Fruit fly (Drosophila melanogaster) whole organism, prepupa: Measurements from ENCODE around the gene PEK.

Experiments used
- CG10631 ChIP-seq: fragments of 200-800 bp; sonication (Bioruptor generic); optimal IDR thresholded peaks from 2 replicates; lab custom pipeline; 2016; ENCODE audit warnings: missing biosample characterization, missing genetic modification characterization
- CG11762 ChIP-seq: fragments of 200-800 bp; sonication (Bioruptor generic); optimal IDR thresholded peaks from 3 replicates; lab custom pipeline; 2016; ENCODE audit warnings: missing biosample characterization, missing genetic modification characterization; ENCODE audit not compliant: insufficient read depth
- CG11902 ChIP-seq: fragments of 200-800 bp; sonication (Bioruptor generic); optimal IDR thresholded peaks from 3 replicates; lab custom pipeline; 2016; ENCODE audit warnings: missing biosample characterization, missing genetic modification characterization
- CG15336 ChIP-seq: fragments of 200-800 bp; sonication (Bioruptor generic); IDR thresholded peaks from 2 replicates; pipeline ENCODE4 v1.3.6; 2022; ENCODE audit warnings: missing biosample characterization, missing genetic modification characterization
- CG1621 ChIP-seq: fragments of 200-800 bp; sonication (Bioruptor generic); optimal IDR thresholded peaks from 3 replicates; lab custom pipeline; 2018; ENCODE audit warnings: missing biosample characterization, mild to moderate bottlenecking, missing genetic modification characterization
- CG16779 ChIP-seq: fragments of 200-800 bp; sonication (Bioruptor generic); optimal IDR thresholded peaks from 3 replicates; lab custom pipeline; 2017; ENCODE audit warnings: missing biosample characterization, mild to moderate bottlenecking, missing genetic modification characterization
- CG3032 ChIP-seq: fragments of 200-800 bp; optimal IDR thresholded peaks from 2 replicates; lab custom pipeline; 2019; ENCODE audit warnings: missing biosample characterization, mild to moderate bottlenecking, missing genetic modification characterization, moderate library complexity
- CG31627 ChIP-seq: fragments of 200-800 bp; sonication (Bioruptor generic); optimal IDR thresholded peaks from 3 replicates; lab custom pipeline; 2016; ENCODE audit warnings: missing biosample characterization, missing genetic modification characterization
- CG34406 ChIP-seq: fragments of 200-800 bp; sonication (Bioruptor generic); optimal IDR thresholded peaks from 3 replicates; lab custom pipeline; 2016; ENCODE audit warnings: missing biosample characterization, missing genetic modification characterization
- CG3919 ChIP-seq: fragments of 200-800 bp; sonication (Bioruptor generic); optimal IDR thresholded peaks from 3 replicates; lab custom pipeline; 2016; ENCODE audit warnings: missing biosample characterization, missing genetic modification characterization
- CG4318 ChIP-seq: fragments of 200-800 bp; sonication (Bioruptor generic); optimal IDR thresholded peaks from 3 replicates; lab custom pipeline; 2017; ENCODE audit warnings: missing biosample characterization, mild to moderate bottlenecking, missing genetic modification characterization
- CG6276 ChIP-seq: fragments of 200-800 bp; sonication (Bioruptor generic); optimal IDR thresholded peaks from 2 replicates; lab custom pipeline; 2017; ENCODE audit warnings: missing biosample characterization, mild to moderate bottlenecking, missing genetic modification characterization
- CG6808 ChIP-seq: fragments of 200-800 bp; sonication (Bioruptor generic); optimal IDR thresholded peaks from 3 replicates; lab custom pipeline; 2017; ENCODE audit warnings: missing biosample characterization, missing genetic modification characterization, mild to moderate bottlenecking, moderate library complexity, missing genetic modification reagents
- CG6854 ChIP-seq: fragments of 200-800 bp; sonication (Bioruptor generic); optimal IDR thresholded peaks from 2 replicates; lab custom pipeline; 2017; ENCODE audit warnings: missing biosample characterization, mild to moderate bottlenecking, missing genetic modification characterization
- CG7368 ChIP-seq: fragments of 200-800 bp; sonication (Bioruptor generic); optimal IDR thresholded peaks from 3 replicates; lab custom pipeline; 2016; ENCODE audit warnings: missing biosample characterization, missing genetic modification characterization
- CG8632 ChIP-seq: fragments of 200-800 bp; sonication (Bioruptor generic); optimal IDR thresholded peaks from 3 replicates; lab custom pipeline; 2016; ENCODE audit warnings: missing biosample characterization, missing genetic modification characterization
- Eip75B ChIP-seq: fragments of 200-800 bp; sonication (Bioruptor generic); optimal IDR thresholded peaks from 3 replicates; lab custom pipeline; 2016; ENCODE audit warnings: missing biosample characterization, missing genetic modification characterization
- Eip78C ChIP-seq: fragments of 200-800 bp; sonication (Bioruptor generic); peaks from one replicate; lab custom pipeline; 2016; ENCODE audit warnings: missing biosample characterization, missing genetic modification characterization
- Ets21C ChIP-seq: fragments of 200-800 bp; sonication (Bioruptor generic); optimal IDR thresholded peaks from 3 replicates; lab custom pipeline; 2016; ENCODE audit warnings: missing biosample characterization, missing genetic modification characterization
- Ets96B ChIP-seq: fragments of 200-800 bp; optimal IDR thresholded peaks from 2 replicates; lab custom pipeline; 2019; ENCODE audit warnings: missing biosample characterization, mild to moderate bottlenecking, missing genetic modification characterization, moderate library complexity
- Gug ChIP-seq: fragments of 200-800 bp; sonication (Bioruptor generic); IDR thresholded peaks from 2 replicates; pipeline ENCODE4 v1.3.6; 2022; ENCODE audit warnings: missing biosample characterization, missing genetic modification characterization
- Hr38 ChIP-seq: sonication (Bioruptor generic); optimal IDR thresholded peaks from 2 replicates; lab custom pipeline; 2016; ENCODE audit warnings: missing biosample characterization, missing genetic modification characterization
- Lpt ChIP-seq: fragments of 200-800 bp; sonication (Bioruptor generic); optimal IDR thresholded peaks from 3 replicates; lab custom pipeline; 2016; ENCODE audit warnings: missing biosample characterization, missing genetic modification characterization
- Met ChIP-seq: fragments of 200-800 bp; sonication (Bioruptor generic); optimal IDR thresholded peaks from 3 replicates; lab custom pipeline; 2016; ENCODE audit warnings: missing biosample characterization, missing genetic modification characterization
- Smox ChIP-seq: fragments of 200-800 bp; sonication (Bioruptor generic); optimal IDR thresholded peaks from 3 replicates; lab custom pipeline; 2016; ENCODE audit warnings: missing biosample characterization, missing genetic modification characterization
- Sox14 ChIP-seq: fragments of 200-800 bp; sonication (Bioruptor generic); optimal IDR thresholded peaks from 3 replicates; lab custom pipeline; 2016; ENCODE audit warnings: missing biosample characterization, missing genetic modification characterization
- achi ChIP-seq: fragments of 200-800 bp; sonication (Bioruptor generic); optimal IDR thresholded peaks from 3 replicates; lab custom pipeline; 2016; ENCODE audit warnings: missing biosample characterization, missing genetic modification characterization
- dac ChIP-seq: fragments of 200-800 bp; sonication (Bioruptor generic); optimal IDR thresholded peaks from 2 replicates; lab custom pipeline; 2017; ENCODE audit warnings: missing biosample characterization, mild to moderate bottlenecking, missing genetic modification characterization
- dsx ChIP-seq: fragments of 200-800 bp; optimal IDR thresholded peaks from 3 replicates; lab custom pipeline; 2019; ENCODE audit warnings: missing biosample characterization, mild to moderate bottlenecking, missing genetic modification characterization, moderate library complexity; ENCODE audit not compliant: poor library complexity, severe bottlenecking
- eg ChIP-seq: fragments of 200-800 bp; sonication (Bioruptor generic); IDR thresholded peaks from 3 replicates; pipeline ENCODE4 v1.3.6; 2022; ENCODE audit warnings: missing biosample characterization, missing genetic modification characterization
- esn ChIP-seq: fragments of 200-800 bp; sonication (Bioruptor generic); optimal IDR thresholded peaks from 2 replicates; lab custom pipeline; 2016; ENCODE audit warnings: missing biosample characterization, mild to moderate bottlenecking, missing genetic modification characterization, moderate library complexity
- fd85E ChIP-seq: fragments of 200-800 bp; sonication (Bioruptor generic); optimal IDR thresholded peaks from 3 replicates; lab custom pipeline; 2016; ENCODE audit warnings: missing biosample characterization, missing genetic modification characterization
- lz ChIP-seq: fragments of 200-800 bp; sonication (Bioruptor generic); optimal IDR thresholded peaks from 3 replicates; lab custom pipeline; 2016; ENCODE audit warnings: missing biosample characterization, missing genetic modification characterization
- net ChIP-seq: fragments of 200-800 bp; sonication (Bioruptor generic); optimal IDR thresholded peaks from 3 replicates; lab custom pipeline; 2016; ENCODE audit warnings: missing biosample characterization, missing genetic modification characterization
- salr ChIP-seq, 2 experiments: fragments of 200-800 bp; sonication (Bioruptor generic); optimal IDR thresholded peaks; 3 replicates each; lab custom pipeline; 2016 to 2018; ENCODE audit warnings: missing biosample characterization in 2 of 2, missing genetic modification characterization in 2 of 2, mild to moderate bottlenecking in 1 of 2
- spab ChIP-seq: fragments of 200-800 bp; sonication (Bioruptor generic); optimal IDR thresholded peaks from 2 replicates; lab custom pipeline; 2017; ENCODE audit warnings: missing biosample characterization, mild to moderate bottlenecking, missing genetic modification characterization, missing genetic modification reagents
- ss ChIP-seq, 2 experiments: fragments of 200-800 bp; sonication (Bioruptor generic); optimal IDR thresholded peaks; 2 replicates in 1 of 2; 3 replicates in 1 of 2; lab custom pipeline; 2017 to 2018; ENCODE audit warnings: mild to moderate bottlenecking in 2 of 2, missing biosample characterization in 2 of 2, missing genetic modification characterization in 2 of 2, moderate library complexity in 1 of 2
- svp ChIP-seq: fragments of 200-800 bp; sonication (Bioruptor generic); peaks from one replicate; lab custom pipeline; 2016; ENCODE audit warnings: missing biosample characterization, missing genetic modification characterization
- topi ChIP-seq: fragments of 200-800 bp; sonication (Bioruptor generic); optimal IDR thresholded peaks from 3 replicates; lab custom pipeline; 2016; ENCODE audit warnings: missing biosample characterization, missing genetic modification characterization

Gene PEK

dm6 chr3R:5466875-5467274, 2.3 kb upstream of the PEK start, which contains the start of gene RpL35A (continued):
- TF ChIP-seq CG8632 (GFP tag; lab: Kevin White, UChicago) (peak; percentile 64), net (GFP tag; lab: Kevin White, UChicago) (peak; percentile 85), CG4318 (GFP tag; lab: Kevin White, UChicago) (no peak), Gug (GFP tag; lab: Robert Waterston, UW) (no peak), CG3919 (GFP tag; lab: Kevin White, UChicago) (peak; percentile 82), svp (GFP tag; lab: Kevin White, UChicago) (no peak), Smox (GFP tag; lab: Kevin White, UChicago) (no peak), CG6808 (peak; percentile 62), spab (GFP tag; lab: Kevin White, UChicago) (no peak), ss (GFP tag; optimal IDR thresholded peaks at IDR 0.05; lab: Kevin White, UChicago) (peak; percentile 66 to 86), Hr38 (GFP tag; lab: Kevin White, UChicago) (no peak), CG6854 (peak; percentile 93), CG34406 (peak; percentile 60), CG6276 (GFP tag; lab: Kevin White, UChicago) (no peak), Ets21C (no peak), CG31627 (peak; percentile 54), dsx (GFP tag; lab: Kevin White, UChicago) (peak; percentile 74), Eip75B (GFP tag; lab: Kevin White, UChicago) (peak; percentile 55), CG15336 (GFP tag; lab: Robert Waterston, UW) (0 out of 2 replicates have a peak, but pooled peaks have one; percentile 12), Ets96B (peak; percentile 5), Lpt (GFP tag; lab: Kevin White, UChicago) (no peak), topi (peak; percentile 78), CG11762 (peak; percentile 39), dac (GFP tag; lab: Kevin White, UChicago) (peak; percentile 21), Met (GFP tag; lab: Kevin White, UChicago) (peak; percentile 80)
- TF ChIP-seq, all 60 proteins: peak for 34

- TF ChIP-seq Hr38 (GFP tag; lab: Kevin White, UChicago) (no peak), CG16779 (tag; lab: Kevin White, UChicago) (no peak), salr (GFP tag; optimal IDR thresholded peaks at IDR 0.05; lab: Kevin White, UChicago) (no peak), CG6808 (no peak), Ets21C (no peak), Eip78C (GFP tag; lab: Kevin White, UChicago) (peak; percentile 78), CG7368 (GFP tag; lab: Kevin White, UChicago) (no peak), CG1621 (no peak), CG3919 (GFP tag; lab: Kevin White, UChicago) (no peak), ss (GFP tag; optimal IDR thresholded peaks at IDR 0.05; lab: Kevin White, UChicago) (peak in 1 of 2 experiments; percentile 37), CG3032 (tag; lab: Kevin White, UChicago) (no peak), esn (peak; percentile 23), eg (GFP tag; lab: Robert Waterston, UW) (0 out of 3 replicates have a peak, but pooled peaks have one; percentile 15), Sox14 (GFP tag; lab: Kevin White, UChicago) (peak; percentile 32), lz (peak; percentile 16), CG8632 (GFP tag; lab: Kevin White, UChicago) (no peak), CG11902 (no peak), CG10631 (no peak), Ets96B (no peak), CG6854 (peak; percentile 29), achi (GFP tag; lab: Kevin White, UChicago) (peak; percentile 58), fd85E (GFP tag; lab: Kevin White, UChicago) (no peak)
Observed at dm6 chr3R:5463199-5463949, 1.2 kb downstream of the PEK start.
